Worm (Caenorhabditis elegans) whole organism, mixed stage, embryonic: ENCODE measurements around the gene col-138.

ENCODE experiments used
- ceh-39 ChIP-seq: fragments of 150-350 bp; optimal IDR thresholded peaks from 2 replicates; lab custom pipeline; 2014; ENCODE audit warnings: missing biosample characterization, missing genetic modification characterization
- nhr-237 ChIP-seq: fragments of 150-350 bp; optimal IDR thresholded peaks from 2 replicates; lab custom pipeline; 2014; ENCODE audit warnings: missing biosample characterization, missing genetic modification characterization
- snpc-4 ChIP-seq: fragments of 150-350 bp; optimal IDR thresholded peaks from 2 replicates; lab custom pipeline; 2014; ENCODE audit warnings: missing biosample characterization, missing genetic modification characterization
- ztf-11 ChIP-seq: fragments of 150-350 bp; optimal IDR thresholded peaks from 2 replicates; lab custom pipeline; 2014; ENCODE audit warnings: missing biosample characterization, missing genetic modification characterization

DNA sequence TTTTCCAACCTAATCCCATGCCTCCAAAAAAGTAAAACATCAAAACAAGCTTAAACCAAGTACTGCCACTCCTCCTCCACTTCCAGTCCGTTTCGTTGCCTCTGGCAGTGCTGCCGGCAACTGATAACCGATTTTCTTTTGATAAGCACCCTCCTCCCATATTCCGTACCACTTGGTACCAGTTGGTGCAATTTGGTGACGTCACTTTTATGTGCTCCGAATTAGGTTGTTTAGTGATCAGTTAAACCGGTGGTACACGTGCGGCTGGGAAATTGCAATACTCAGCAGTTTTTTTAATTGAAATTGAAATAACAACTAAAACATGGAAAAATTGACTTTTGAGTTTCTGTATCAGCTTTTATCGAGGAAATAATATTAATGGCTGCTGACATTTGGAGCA, 9.4 kb downstream of the col-138 start:
- TF ChIP-seq nhr-237 (tag; lab: Kevin White, UChicago) = no peak
- TF ChIP-seq ceh-39 (tag; lab: Kevin White, UChicago) = no peak
- TF ChIP-seq snpc-4 = no peak
- no peak for TF ChIP-seq ztf-11
